Fruit fly (Drosophila melanogaster) whole organism, embryonic: ENCODE data around the gene CG4004.

ENCODE experiments used
- Abd-B ChIP-seq: fragments of 200-800 bp; sonication (Bioruptor generic); optimal IDR thresholded peaks from 2 replicates; lab custom pipeline; 2018; ENCODE audit warnings: missing biosample characterization, mild to moderate bottlenecking, missing genetic modification characterization, moderate library complexity
- B-H2 ChIP-seq: fragments of 200-800 bp; sonication (Bioruptor generic); optimal IDR thresholded peaks from 2 replicates; lab custom pipeline; 2018; ENCODE audit warnings: missing biosample characterization, mild to moderate bottlenecking, missing genetic modification characterization
- Bdp1 ChIP-seq: fragments of 200-800 bp; sonication (Bioruptor generic); optimal IDR thresholded peaks from 3 replicates; lab custom pipeline; 2016; ENCODE audit warnings: missing biosample characterization, missing genetic modification characterization
- CG10366 ChIP-seq: fragments of 200-800 bp; sonication (Bioruptor generic); IDR thresholded peaks from 2 replicates; pipeline ENCODE4 v1.3.6; 2022; ENCODE audit warnings: missing biosample characterization, missing genetic modification characterization
- CG10462 ChIP-seq: fragments of 200-800 bp; sonication (Bioruptor generic); optimal IDR thresholded peaks from 2 replicates; lab custom pipeline; 2016; ENCODE audit warnings: missing biosample characterization, missing genetic modification characterization
- CG11093 ChIP-seq: fragments of 200-800 bp; sonication (Bioruptor generic); IDR thresholded peaks from 3 replicates; pipeline ENCODE4 v1.3.6; 2022; ENCODE audit warnings: missing biosample characterization, missing genetic modification characterization
- CG11696 ChIP-seq: fragments of 200-800 bp; sonication (Bioruptor generic); IDR thresholded peaks from 2 replicates; pipeline ENCODE4 v1.3.6; 2022; ENCODE audit warnings: missing biosample characterization, missing genetic modification characterization
- CG12155 ChIP-seq: fragments of 200-800 bp; sonication (Bioruptor generic); optimal IDR thresholded peaks from 3 replicates; lab custom pipeline; 2016; ENCODE audit warnings: missing biosample characterization, missing genetic modification characterization
- CG12219 ChIP-seq: fragments of 200-800 bp; sonication (Bioruptor generic); optimal IDR thresholded peaks from 3 replicates; lab custom pipeline; 2018; ENCODE audit warnings: missing biosample characterization, mild to moderate bottlenecking, missing genetic modification characterization
- CG1233 ChIP-seq: fragments of 200-800 bp; sonication (Bioruptor generic); optimal IDR thresholded peaks from 4 replicates; lab custom pipeline; 2018; ENCODE audit warnings: missing biosample characterization, mild to moderate bottlenecking, missing genetic modification characterization
- CG12659 ChIP-seq: fragments of 200-800 bp; sonication (Bioruptor generic); optimal IDR thresholded peaks from 3 replicates; lab custom pipeline; 2017; ENCODE audit warnings: mild to moderate bottlenecking, missing biosample characterization, missing genetic modification reagents, missing genetic modification characterization
- CG13123 ChIP-seq: fragments of 200-800 bp; sonication (Bioruptor generic); optimal IDR thresholded peaks from 2 replicates; lab custom pipeline; 2016; ENCODE audit warnings: missing biosample characterization, missing genetic modification characterization
- CG14014 ChIP-seq: fragments of 200-800 bp; sonication (Bioruptor generic); IDR thresholded peaks from 2 replicates; pipeline ENCODE4 v1.3.6; 2022; ENCODE audit warnings: missing biosample characterization, missing genetic modification characterization
- CG14441 ChIP-seq: fragments of 200-800 bp; sonication (Bioruptor generic); IDR thresholded peaks from 2 replicates; pipeline ENCODE4 v1.3.6; 2022; ENCODE audit warnings: missing biosample characterization, missing genetic modification characterization
- CG14667 ChIP-seq: fragments of 200-800 bp; sonication (Bioruptor generic); IDR thresholded peaks from 2 replicates; pipeline ENCODE4 v1.3.6; 2022; ENCODE audit warnings: missing biosample characterization, missing genetic modification characterization
- CG17328 ChIP-seq: fragments of 200-800 bp; sonication (Bioruptor generic); IDR thresholded peaks from 2 replicates; pipeline ENCODE4 v1.3.6; 2022; ENCODE audit warnings: missing biosample characterization, missing genetic modification characterization
- CG1792 ChIP-seq: fragments of 200-800 bp; sonication (Bioruptor generic); optimal IDR thresholded peaks from 2 replicates; lab custom pipeline; 2016; ENCODE audit warnings: missing biosample characterization, missing genetic modification characterization
- CG3407 ChIP-seq: fragments of 200-800 bp; sonication (Bioruptor generic); optimal IDR thresholded peaks from 2 replicates; lab custom pipeline; 2018; ENCODE audit warnings: missing biosample characterization, mild to moderate bottlenecking, missing genetic modification characterization
- CG4820 ChIP-seq: fragments of 200-800 bp; sonication (Bioruptor generic); optimal IDR thresholded peaks from 3 replicates; lab custom pipeline; 2016; ENCODE audit warnings: missing biosample characterization, missing genetic modification characterization
- CG6689 ChIP-seq: fragments of 200-800 bp; sonication (Bioruptor generic); IDR thresholded peaks from 2 replicates; pipeline ENCODE4 v1.3.6; 2022; ENCODE audit warnings: missing biosample characterization, missing genetic modification characterization
- CG7745 ChIP-seq: fragments of 200-800 bp; sonication (Bioruptor generic); optimal IDR thresholded peaks from 2 replicates; lab custom pipeline; 2018; ENCODE audit warnings: missing biosample characterization, mild to moderate bottlenecking, missing genetic modification characterization, moderate library complexity
- CG7987 ChIP-seq: fragments of 200-800 bp; sonication (Bioruptor generic); optimal IDR thresholded peaks from 2 replicates; lab custom pipeline; 2018; ENCODE audit warnings: missing biosample characterization, mild to moderate bottlenecking, missing genetic modification characterization, moderate library complexity
- CG8388 ChIP-seq: fragments of 200-800 bp; sonication (Bioruptor generic); optimal IDR thresholded peaks from 2 replicates; lab custom pipeline; 2019; ENCODE audit warnings: missing biosample characterization, mild to moderate bottlenecking, missing genetic modification characterization, moderate library complexity
- CTCF ChIP-seq: fragments of 200-800 bp; sonication (Bioruptor generic); optimal IDR thresholded peaks from 2 replicates; lab custom pipeline; 2017; ENCODE audit warnings: missing biosample characterization, mild to moderate bottlenecking, missing genetic modification characterization, moderate library complexity
- CrebB ChIP-seq: fragments of 200-800 bp; sonication (Bioruptor generic); optimal IDR thresholded peaks from 3 replicates; lab custom pipeline; 2018; ENCODE audit warnings: missing biosample characterization, mild to moderate bottlenecking, missing genetic modification characterization
- Doc2 ChIP-seq: fragments of 200-800 bp; sonication (Bioruptor generic); IDR thresholded peaks from 2 replicates; pipeline ENCODE4 v1.3.6; 2022; ENCODE audit warnings: missing biosample characterization, missing genetic modification characterization
- Eip74EF ChIP-seq, 2 experiments: fragments of 200-800 bp in 1 of 2; fragments of >200 bp in 1 of 2; sonication (Bioruptor generic) in 1 of 2; optimal IDR thresholded peaks; 2 replicates each; lab custom pipeline; 2017 to 2019; ENCODE audit warnings: missing biosample characterization in 2 of 2, missing genetic modification characterization in 2 of 2, mild to moderate bottlenecking in 1 of 2, moderate library complexity in 1 of 2
- Fer1 ChIP-seq: fragments of 200-800 bp; sonication (Bioruptor generic); optimal IDR thresholded peaks from 2 replicates; lab custom pipeline; 2017; ENCODE audit warnings: missing biosample characterization, mild to moderate bottlenecking, missing genetic modification characterization
- Gsc ChIP-seq: fragments of 200-800 bp; sonication (Bioruptor generic); IDR thresholded peaks from 2 replicates; pipeline ENCODE4 v1.3.6; 2022; ENCODE audit warnings: missing biosample characterization, missing genetic modification characterization
- Hr3 ChIP-seq: fragments of 200-800 bp; sonication (Bioruptor generic); optimal IDR thresholded peaks from 3 replicates; lab custom pipeline; 2016; ENCODE audit warnings: missing biosample characterization, missing genetic modification characterization
- Scr ChIP-seq: fragments of 200-800 bp; sonication (Bioruptor generic); IDR thresholded peaks from 2 replicates; pipeline ENCODE4 v1.3.6; 2022; ENCODE audit warnings: missing biosample characterization, missing genetic modification characterization; ENCODE audit not compliant: partially characterized antibody
- amos ChIP-seq: fragments of 200-800 bp; sonication (Bioruptor generic); IDR thresholded peaks from 2 replicates; pipeline ENCODE4 v1.3.6; 2022; ENCODE audit warnings: missing biosample characterization, missing genetic modification characterization; ENCODE audit not compliant: partially characterized antibody
- ap ChIP-seq: fragments of 200-800 bp; sonication (Bioruptor generic); IDR thresholded peaks from 2 replicates; pipeline ENCODE4 v1.3.6; 2022; ENCODE audit warnings: missing biosample characterization, missing genetic modification characterization
- dati ChIP-seq: fragments of 200-800 bp; sonication (Bioruptor generic); IDR thresholded peaks from 2 replicates; pipeline ENCODE4 v1.3.6; 2022; ENCODE audit warnings: missing biosample characterization, missing genetic modification characterization
- fu2 ChIP-seq: fragments of 200-800 bp; sonication (Bioruptor generic); optimal IDR thresholded peaks from 2 replicates; lab custom pipeline; 2016; ENCODE audit warnings: missing biosample characterization, missing genetic modification characterization
- gcm ChIP-seq: fragments of 200-800 bp; sonication (Bioruptor generic); optimal IDR thresholded peaks from 2 replicates; lab custom pipeline; 2019; ENCODE audit warnings: missing biosample characterization, mild to moderate bottlenecking, missing genetic modification characterization, moderate library complexity
- grau ChIP-seq: fragments of 200-800 bp; optimal IDR thresholded peaks from 3 replicates; lab custom pipeline; 2019; ENCODE audit warnings: missing biosample characterization, mild to moderate bottlenecking, missing genetic modification characterization, moderate library complexity
- gro ChIP-seq: fragments of 200-800 bp; sonication (Bioruptor generic); optimal IDR thresholded peaks from 2 replicates; lab custom pipeline; 2016; ENCODE audit warnings: missing biosample characterization, missing genetic modification characterization
- gt ChIP-seq: fragments of 200-800 bp; sonication (Bioruptor generic); IDR thresholded peaks from 2 replicates; pipeline ENCODE4 v1.3.6; 2022; ENCODE audit warnings: missing biosample characterization, missing genetic modification characterization
- jing ChIP-seq: fragments of 200-800 bp; sonication (Bioruptor generic); optimal IDR thresholded peaks from 2 replicates; lab custom pipeline; 2018; ENCODE audit warnings: missing biosample characterization, mild to moderate bottlenecking, missing genetic modification characterization
- lmd ChIP-seq: fragments of 200-800 bp; sonication (Bioruptor generic); IDR thresholded peaks from 2 replicates; pipeline ENCODE4 v1.3.6; 2022; ENCODE audit warnings: missing biosample characterization, missing genetic modification characterization
- otp ChIP-seq: fragments of 200-800 bp; sonication (Bioruptor generic); IDR thresholded peaks from 3 replicates; pipeline ENCODE4, ENCODE4 v1.3.6; 2022; ENCODE audit warnings: missing biosample characterization, missing genetic modification characterization
- pho ChIP-seq: fragments of 200-800 bp; sonication (Bioruptor generic); optimal IDR thresholded peaks from 2 replicates; lab custom pipeline; 2016; ENCODE audit warnings: missing biosample characterization, missing genetic modification characterization
- psq ChIP-seq: fragments of 200-800 bp; sonication (Bioruptor generic); optimal IDR thresholded peaks from 2 replicates; lab custom pipeline; 2017; ENCODE audit warnings: missing biosample characterization, missing genetic modification characterization
- repo ChIP-seq: fragments of 200-800 bp; sonication (Bioruptor generic); optimal IDR thresholded peaks from 2 replicates; lab custom pipeline; 2016; ENCODE audit warnings: missing biosample characterization, missing genetic modification characterization
- sc ChIP-seq, 3 experiments: fragments of >200 bp in 2 of 3; fragments of 200-800 bp in 1 of 3; sonication (Bioruptor generic) in 1 of 3; optimal IDR thresholded peaks; 2 replicates in 2 of 3; 3 replicates in 1 of 3; lab custom pipeline; 2017; ENCODE audit warnings: mild to moderate bottlenecking in 1 of 3, missing biosample characterization in 1 of 3, missing genetic modification characterization in 1 of 3, missing genetic modification reagents in 1 of 3
- stwl ChIP-seq: fragments of 200-800 bp; sonication (Bioruptor generic); optimal IDR thresholded peaks from 3 replicates; lab custom pipeline; 2018; ENCODE audit warnings: missing biosample characterization, mild to moderate bottlenecking, missing genetic modification characterization, moderate library complexity
- twi ChIP-seq: fragments of 200-800 bp; optimal IDR thresholded peaks from 2 replicates; lab custom pipeline; 2019; ENCODE audit warnings: missing biosample characterization, mild to moderate bottlenecking, missing genetic modification characterization, moderate library complexity
- tx ChIP-seq: fragments of 200-800 bp; sonication (Bioruptor generic); optimal IDR thresholded peaks from 2 replicates; lab custom pipeline; 2016; ENCODE audit warnings: missing biosample characterization, missing genetic modification characterization
- zen ChIP-seq: fragments of 200-800 bp; sonication (Bioruptor generic); optimal IDR thresholded peaks from 3 replicates; lab custom pipeline; 2018; ENCODE audit warnings: missing biosample characterization, mild to moderate bottlenecking, missing genetic modification characterization, moderate library complexity

The CG4004 gene

dm6 chrX:12719152-12719779 lies 24.7 kb upstream of the CG4004 start (continued):
- TF ChIP-seq amos (no peak), sc (optimal IDR thresholded peaks at IDR 0.05; lab: Kevin White, UChicago) (no peak), sc (GFP tag; optimal IDR thresholded peaks at IDR 0.05; lab: Kevin White, UChicago) (no peak), jing (peak; percentile 31), gt (no peak), CG14441 (GFP tag; lab: Robert Waterston, UW) (peak; percentile 69), CG11696 (GFP tag; lab: Robert Waterston, UW) (no peak), Bdp1 (GFP tag; lab: Kevin White, UChicago) (peak; percentile 69), Scr (GFP tag; lab: Robert Waterston, UW) (no peak), Gsc (GFP tag; lab: Robert Waterston, UW) (no peak), CG12659 (GFP tag; lab: Kevin White, UChicago) (peak; percentile 57), psq (GFP tag; lab: Kevin White, UChicago) (no peak), CTCF (no peak), CG8388 (GFP tag; lab: Kevin White, UChicago) (peak; percentile 55), Hr3 (GFP tag; lab: Kevin White, UChicago) (peak; percentile 68), stwl (no peak), CG7745 (tag; lab: Kevin White, UChicago) (no peak), fu2 (GFP tag; lab: Kevin White, UChicago) (peak; percentile 67), CG1233 (GFP tag; lab: Kevin White, UChicago) (no peak), CG3407 (GFP tag; lab: Kevin White, UChicago) (peak; percentile 24), CG4820 (peak; percentile 75), CG14667 (GFP tag; lab: Robert Waterston, UW) (peak; percentile 39; the same call in 1 of the 2 replicates), grau (tag; lab: Kevin White, UChicago) (peak; percentile 69), CG10462 (GFP tag; lab: Kevin White, UChicago) (peak; percentile 51), CG1792 (GFP tag; lab: Kevin White, UChicago) (peak; percentile 30), Doc2 (GFP tag; lab: Robert Waterston, UW) (no peak), CG12155 (peak; percentile 51), CG7987 (GFP tag; lab: Kevin White, UChicago) (no peak), CG6689 (GFP tag; lab: Robert Waterston, UW) (peak; percentile 66), Eip74EF (GFP tag; optimal IDR thresholded peaks at IDR 0.05; lab: Kevin White, UChicago) (peak in 1 of 2 experiments; percentile 56), Fer1 (GFP tag; lab: Kevin White, UChicago) (peak; percentile 73), tx (GFP tag; lab: Kevin White, UChicago) (peak; percentile 69), B-H2 (GFP tag; lab: Kevin White, UChicago) (no peak), otp (GFP tag; lab: Robert Waterston, UW) (peak; percentile 61; the same call in 1 of the 3 replicates), CG10366 (GFP tag; lab: Robert Waterston, UW) (peak; percentile 60; the same call in 1 of the 2 replicates), CrebB (peak; percentile 20), CG12219 (GFP tag; lab: Kevin White, UChicago) (peak; percentile 62), zen (tag; lab: Kevin White, UChicago) (peak; percentile 23), ap (peak; percentile 32; the same call in 1 of the 2 replicates), Abd-B (peak; percentile 62), CG14014 (peak; percentile 69), lmd (GFP tag; lab: Robert Waterston, UW) (peak; percentile 67), CG13123 (GFP tag; lab: Kevin White, UChicago) (peak; percentile 62), dati (GFP tag; lab: Robert Waterston, UW) (0 out of 2 replicates have a peak, but pooled peaks have one; percentile 22), gro (GFP tag; lab: Kevin White, UChicago) (peak; percentile 20), CG17328 (peak; percentile 67), pho (peak; percentile 69), gcm (no peak), CG11093 (GFP tag; lab: Robert Waterston, UW) (0 out of 3 replicates have a peak, but pooled peaks have one; percentile 51), twi (tag; lab: Kevin White, UChicago) (no peak), repo (peak; percentile 74)
